Fruit fly (Drosophila melanogaster) whole organism, embryonic: Measurements from ENCODE around the gene CG6693.

Source experiments
- Antp ChIP-seq: fragments of 200-800 bp; sonication (Bioruptor generic); optimal IDR thresholded peaks from 3 replicates; lab custom pipeline; 2016; ENCODE audit warnings: missing biosample characterization, missing genetic modification characterization
- Blimp-1 ChIP-seq: fragments of 200-800 bp; sonication (Bioruptor generic); optimal IDR thresholded peaks from 3 replicates; lab custom pipeline; 2018; ENCODE audit warnings: missing biosample characterization, missing genetic modification characterization, mild to moderate bottlenecking, moderate library complexity, missing genetic modification reagents
- BtbVII ChIP-seq: fragments of 200-800 bp; sonication (Bioruptor generic); optimal IDR thresholded peaks from 3 replicates; lab custom pipeline; 2017; ENCODE audit warnings: missing biosample characterization, mild to moderate bottlenecking, missing genetic modification characterization
- Bteb2 ChIP-seq: fragments of 200-800 bp; sonication (Bioruptor generic); optimal IDR thresholded peaks from 2 replicates; lab custom pipeline; 2016; ENCODE audit warnings: missing biosample characterization, missing genetic modification characterization
- CG10431 ChIP-seq: fragments of 200-800 bp; sonication (Bioruptor generic); optimal IDR thresholded peaks from 3 replicates; lab custom pipeline; 2018; ENCODE audit warnings: missing biosample characterization, mild to moderate bottlenecking, missing genetic modification characterization
- CG11085 ChIP-seq: fragments of 200-800 bp; sonication (Bioruptor generic); IDR thresholded peaks from 2 replicates; pipeline ENCODE4 v1.3.6; 2022; ENCODE audit warnings: missing biosample characterization, missing genetic modification characterization
- CG11456 ChIP-seq: fragments of 200-800 bp; sonication (Bioruptor generic); IDR thresholded peaks from 3 replicates; pipeline ENCODE4 v1.3.6; 2022; ENCODE audit warnings: missing biosample characterization, missing genetic modification characterization
- CG11504 ChIP-seq: fragments of 200-800 bp; sonication (Bioruptor generic); optimal IDR thresholded peaks from 3 replicates; lab custom pipeline; 2019; ENCODE audit warnings: missing biosample characterization, mild to moderate bottlenecking, missing genetic modification characterization, moderate library complexity
- CG12104 ChIP-seq: fragments of 200-800 bp; sonication (Bioruptor generic); optimal IDR thresholded peaks from 3 replicates; lab custom pipeline; 2016; ENCODE audit warnings: missing biosample characterization, missing genetic modification characterization
- CG16863 ChIP-seq: fragments of 200-800 bp; sonication (Bioruptor generic); optimal IDR thresholded peaks from 3 replicates; lab custom pipeline; 2016; ENCODE audit warnings: missing biosample characterization, missing genetic modification characterization
- CG1832 ChIP-seq: fragments of 200-800 bp; sonication (Bioruptor generic); optimal IDR thresholded peaks from 2 replicates; lab custom pipeline; 2017; ENCODE audit warnings: missing biosample characterization, mild to moderate bottlenecking, missing genetic modification characterization, inconsistent platforms
- CG2678 ChIP-seq: fragments of 200-800 bp; sonication (Bioruptor generic); optimal IDR thresholded peaks from 3 replicates; lab custom pipeline; 2019; ENCODE audit warnings: missing biosample characterization, mild to moderate bottlenecking, missing genetic modification characterization, moderate library complexity
- CG30020 ChIP-seq: fragments of 200-800 bp; optimal IDR thresholded peaks from 2 replicates; lab custom pipeline; 2019; ENCODE audit warnings: missing biosample characterization, mild to moderate bottlenecking, missing genetic modification characterization, moderate library complexity
- CG33213 ChIP-seq: fragments of 200-800 bp; sonication (Bioruptor generic); optimal IDR thresholded peaks from 3 replicates; lab custom pipeline; 2016; ENCODE audit warnings: missing biosample characterization, missing genetic modification characterization
- CG34422 ChIP-seq: fragments of 200-800 bp; sonication (Bioruptor generic); IDR thresholded peaks from 3 replicates; pipeline ENCODE4 v1.3.6; 2022; ENCODE audit warnings: missing biosample characterization, missing genetic modification characterization
- CG3726 ChIP-seq: fragments of 200-800 bp; sonication (Bioruptor generic); IDR thresholded peaks from 3 replicates; pipeline ENCODE4, ENCODE4 v1.3.6; 2022; ENCODE audit warnings: missing biosample characterization, missing genetic modification characterization
- CG5245 ChIP-seq: fragments of 200-800 bp; sonication (Bioruptor generic); optimal IDR thresholded peaks from 3 replicates; lab custom pipeline; 2016; ENCODE audit warnings: missing biosample characterization, missing genetic modification characterization
- CG7271 ChIP-seq: fragments of 200-800 bp; sonication (Bioruptor generic); optimal IDR thresholded peaks from 2 replicates; lab custom pipeline; 2018; ENCODE audit warnings: missing biosample characterization, mild to moderate bottlenecking, missing genetic modification characterization, moderate library complexity
- CG7372 ChIP-seq: fragments of 200-800 bp; sonication (Bioruptor generic); IDR thresholded peaks from 2 replicates; pipeline ENCODE4 v1.3.6; 2022; ENCODE audit warnings: missing biosample characterization, missing genetic modification characterization
- CG7786 ChIP-seq: fragments of 200-800 bp; sonication (Bioruptor generic); optimal IDR thresholded peaks from 2 replicates; lab custom pipeline; 2016; ENCODE audit warnings: missing biosample characterization, missing genetic modification characterization
- CG7987 ChIP-seq: fragments of 200-800 bp; sonication (Bioruptor generic); optimal IDR thresholded peaks from 2 replicates; lab custom pipeline; 2018; ENCODE audit warnings: missing biosample characterization, mild to moderate bottlenecking, missing genetic modification characterization, moderate library complexity
- CG8089 ChIP-seq: fragments of 200-800 bp; sonication (Bioruptor generic); optimal IDR thresholded peaks from 3 replicates; lab custom pipeline; 2016; ENCODE audit warnings: missing biosample characterization, missing genetic modification characterization
- CG9797 ChIP-seq: fragments of 200-800 bp; sonication (Bioruptor generic); optimal IDR thresholded peaks from 3 replicates; lab custom pipeline; 2018; ENCODE audit warnings: missing biosample characterization, mild to moderate bottlenecking, missing genetic modification characterization
- CHES-1-like ChIP-seq: fragments of 200-800 bp; sonication (Bioruptor generic); optimal IDR thresholded peaks from 2 replicates; lab custom pipeline; 2016; ENCODE audit warnings: missing biosample characterization, missing genetic modification characterization
- Chrac-16 ChIP-seq: fragments of 200-800 bp; sonication (Bioruptor generic); optimal IDR thresholded peaks from 3 replicates; lab custom pipeline; 2016; ENCODE audit warnings: missing biosample characterization, missing genetic modification characterization
- D ChIP-seq, 2 experiments: fragments of 200-800 bp in 1 of 2; fragments of >200 bp in 1 of 2; sonication (Bioruptor generic) in 1 of 2; optimal IDR thresholded peaks; 2 replicates in 1 of 2; 3 replicates in 1 of 2; lab custom pipeline; 2017; ENCODE audit warnings: mild to moderate bottlenecking in 1 of 2, missing biosample characterization in 1 of 2, missing genetic modification characterization in 1 of 2, missing genetic modification reagents in 1 of 2
- ERR ChIP-seq: fragments of 200-800 bp; sonication (Bioruptor generic); optimal IDR thresholded peaks from 2 replicates; lab custom pipeline; 2016; ENCODE audit warnings: missing biosample characterization, missing genetic modification characterization
- Fer1 ChIP-seq: fragments of 200-800 bp; sonication (Bioruptor generic); optimal IDR thresholded peaks from 2 replicates; lab custom pipeline; 2017; ENCODE audit warnings: missing biosample characterization, mild to moderate bottlenecking, missing genetic modification characterization
- Fer2 ChIP-seq: fragments of 200-800 bp; sonication (Bioruptor generic); optimal IDR thresholded peaks from 2 replicates; lab custom pipeline; 2018; ENCODE audit warnings: missing biosample characterization, mild to moderate bottlenecking, missing genetic modification characterization, moderate library complexity
- Gug ChIP-seq: fragments of 200-800 bp; sonication (Bioruptor generic); IDR thresholded peaks from 4 replicates; pipeline ENCODE4 v1.3.6; 2022; ENCODE audit warnings: missing biosample characterization, missing genetic modification characterization
- Lhr ChIP-seq: fragments of 200-800 bp; sonication (Bioruptor generic); optimal IDR thresholded peaks from 3 replicates; lab custom pipeline; 2017; ENCODE audit warnings: mild to moderate bottlenecking, missing biosample characterization, missing genetic modification reagents, missing genetic modification characterization
- NC2α ChIP-seq: fragments of 200-800 bp; sonication (Bioruptor generic); optimal IDR thresholded peaks from 2 replicates; lab custom pipeline; 2016; ENCODE audit warnings: missing biosample characterization, missing genetic modification characterization
- Nf-YB ChIP-seq: fragments of 200-800 bp; sonication (Bioruptor generic); optimal IDR thresholded peaks from 3 replicates; lab custom pipeline; 2019; ENCODE audit warnings: missing biosample characterization, mild to moderate bottlenecking, missing genetic modification characterization, moderate library complexity
- NfI ChIP-seq: fragments of 200-800 bp; sonication (Bioruptor generic); optimal IDR thresholded peaks from 3 replicates; lab custom pipeline; 2018; ENCODE audit warnings: missing biosample characterization, mild to moderate bottlenecking, missing genetic modification characterization, moderate library complexity
- Oli ChIP-seq: fragments of 200-800 bp; sonication (Bioruptor generic); optimal IDR thresholded peaks from 2 replicates; lab custom pipeline; 2018; ENCODE audit warnings: missing biosample characterization, mild to moderate bottlenecking, missing genetic modification characterization, moderate library complexity
- Rfx ChIP-seq: fragments of 200-800 bp; sonication (Bioruptor generic); IDR thresholded peaks from 2 replicates; pipeline ENCODE4 v1.3.6; 2022; ENCODE audit warnings: missing biosample characterization, missing genetic modification characterization
- Usf ChIP-seq: fragments of 200-800 bp; sonication (Bioruptor generic); optimal IDR thresholded peaks from 2 replicates; lab custom pipeline; 2017; ENCODE audit warnings: missing genotype, missing biosample characterization, missing genetic modification characterization
- abd-A ChIP-seq: fragments of 200-800 bp; sonication (Bioruptor generic); optimal IDR thresholded peaks from 3 replicates; lab custom pipeline; 2019; ENCODE audit warnings: missing biosample characterization, mild to moderate bottlenecking, missing genetic modification characterization, moderate library complexity
- bbx ChIP-seq: fragments of 200-800 bp; sonication (Bioruptor generic); IDR thresholded peaks from 2 replicates; pipeline ENCODE4 v1.3.6; 2022; ENCODE audit warnings: missing biosample characterization, missing genetic modification characterization; ENCODE audit not compliant: partially characterized antibody
- br ChIP-seq: fragments of >200 bp; optimal IDR thresholded peaks from 2 replicates; lab custom pipeline; 2017
- chn ChIP-seq: fragments of 200-800 bp; sonication (Bioruptor generic); optimal IDR thresholded peaks from 2 replicates; lab custom pipeline; 2016; ENCODE audit warnings: missing biosample characterization, missing genetic modification characterization
- fu2 ChIP-seq: fragments of 200-800 bp; sonication (Bioruptor generic); optimal IDR thresholded peaks from 2 replicates; lab custom pipeline; 2016; ENCODE audit warnings: missing biosample characterization, missing genetic modification characterization
- gem ChIP-seq: fragments of 200-800 bp; sonication (Bioruptor generic); optimal IDR thresholded peaks from 2 replicates; lab custom pipeline; 2019; ENCODE audit warnings: missing biosample characterization, mild to moderate bottlenecking, missing genetic modification characterization, moderate library complexity
- hkb ChIP-seq, 2 experiments: fragments of 200-800 bp in 1 of 2; fragments of >200 bp in 1 of 2; sonication (Bioruptor generic) in 1 of 2; IDR thresholded peaks in 1 of 2; optimal IDR thresholded peaks in 1 of 2; 2 replicates each; pipeline versions ENCODE4 v1.3.6 to Lab custom; 2017 to 2022; ENCODE audit warnings: missing biosample characterization in 1 of 2, missing genetic modification characterization in 1 of 2
- mirr ChIP-seq: fragments of 200-800 bp; sonication (Bioruptor generic); optimal IDR thresholded peaks from 3 replicates; lab custom pipeline; 2018; ENCODE audit warnings: missing biosample characterization, mild to moderate bottlenecking, missing genetic modification characterization
- peb ChIP-seq: fragments of 200-800 bp; sonication (Bioruptor generic); IDR thresholded peaks from 2 replicates; pipeline ENCODE4 v1.3.6; 2022; ENCODE audit warnings: missing biosample characterization, missing genetic modification characterization
- psq ChIP-seq: fragments of 200-800 bp; sonication (Bioruptor generic); optimal IDR thresholded peaks from 2 replicates; lab custom pipeline; 2017; ENCODE audit warnings: missing biosample characterization, missing genetic modification characterization
- tgo ChIP-seq: fragments of 200-800 bp; sonication (Bioruptor generic); IDR thresholded peaks from 3 replicates; pipeline ENCODE4 v1.3.6; 2022; ENCODE audit warnings: missing biosample characterization, missing genetic modification characterization

CG6693 gene

dm6 chr3R:11211291-11212061 lies 10.0 kb downstream of the CG6693 start (continued):
- TF ChIP-seq CG33213: peak; percentile 64
- peak; percentile 10 for TF ChIP-seq CG9797 (GFP tag; lab: Kevin White, UChicago)
- TF ChIP-seq CG3726: peak; percentile 53; the same call in 1 of the 3 replicates
- peak; percentile 82 for TF ChIP-seq abd-A (tag; lab: Kevin White, UChicago)
- TF ChIP-seq CG11085 (GFP tag; lab: Robert Waterston, UW): peak; percentile 64
- peak; percentile 45; the same call in 1 of the 2 replicates for TF ChIP-seq peb (GFP tag; lab: Robert Waterston, UW)
- TF ChIP-seq CG12104 (GFP tag; lab: Kevin White, UChicago): no peak
- 0 out of 2 replicates have a peak, but pooled peaks have one; percentile 31 for TF ChIP-seq bbx (GFP tag; lab: Robert Waterston, UW)
- peak; percentile 25 for TF ChIP-seq BtbVII (GFP tag; lab: Kevin White, UChicago)
- peak; percentile 55; the same call in 1 of the 2 replicates for TF ChIP-seq CG7372 (GFP tag; lab: Robert Waterston, UW)
- peak; percentile 73 for TF ChIP-seq CG11504 (tag; lab: Kevin White, UChicago)
- no peak for TF ChIP-seq D (optimal IDR thresholded peaks at IDR 0.05; lab: Kevin White, UChicago)
- TF ChIP-seq D (GFP tag; optimal IDR thresholded peaks at IDR 0.05; lab: Kevin White, UChicago): peak; percentile 25
- TF ChIP-seq Oli (tag; lab: Kevin White, UChicago): peak; percentile 58
- peak; percentile 57 for TF ChIP-seq chn (GFP tag; lab: Kevin White, UChicago)
- peak; percentile 65 for TF ChIP-seq Antp (GFP tag; lab: Kevin White, UChicago)
- TF ChIP-seq CG8089 (GFP tag; lab: Kevin White, UChicago): peak; percentile 19
- TF ChIP-seq CHES-1-like (GFP tag; lab: Kevin White, UChicago): peak; percentile 56
- TF ChIP-seq mirr (GFP tag; lab: Kevin White, UChicago): peak; percentile 68
- TF ChIP-seq CG11456 (GFP tag; lab: Robert Waterston, UW): peak; percentile 86
- TF ChIP-seq Usf (GFP tag; lab: Kevin White, UChicago): peak; percentile 20
- peak; percentile 70 for TF ChIP-seq CG7786
- TF ChIP-seq br (lab: Kevin White, UChicago): no peak
- no peak for TF ChIP-seq Lhr
- TF ChIP-seq CG5245 (GFP tag; lab: Kevin White, UChicago): peak; percentile 45
- peak; percentile 80 for TF ChIP-seq gem (tag; lab: Kevin White, UChicago)
- peak; percentile 37 for TF ChIP-seq NC2α (GFP tag; lab: Kevin White, UChicago)
- peak; percentile 76 for TF ChIP-seq CG2678 (tag; lab: Kevin White, UChicago)
- peak; percentile 62 for TF ChIP-seq Fer2
- peak; percentile 10 for TF ChIP-seq CG30020 (tag; lab: Kevin White, UChicago)
- TF ChIP-seq CG1832 (GFP tag; lab: Kevin White, UChicago): peak; percentile 43
- TF ChIP-seq Rfx (GFP tag; lab: Robert Waterston, UW): peak; percentile 91
- TF ChIP-seq Chrac-16 (GFP tag; lab: Kevin White, UChicago): peak; percentile 77
- TF ChIP-seq NfI: peak; percentile 73
- TF ChIP-seq Fer1 (GFP tag; lab: Kevin White, UChicago): peak; percentile 63
- TF ChIP-seq CG7271: no peak
- no peak for TF ChIP-seq hkb (optimal IDR thresholded peaks at IDR 0.05; lab: Kevin White, UChicago)
- TF ChIP-seq hkb (GFP tag; IDR thresholded peaks at IDR 0.05; lab: Robert Waterston, UW): peak; percentile 73
- peak; percentile 67 for TF ChIP-seq Bteb2
- TF ChIP-seq fu2 (GFP tag; lab: Kevin White, UChicago): peak; percentile 48
- peak; percentile 35 for TF ChIP-seq CG7987 (GFP tag; lab: Kevin White, UChicago)
- peak; percentile 77 for TF ChIP-seq CG34422 (GFP tag; lab: Robert Waterston, UW)
- peak; percentile 9 for TF ChIP-seq Nf-YB
- peak; percentile 87 for TF ChIP-seq Gug (GFP tag; lab: Robert Waterston, UW)
- TF ChIP-seq CG10431 (GFP tag; lab: Kevin White, UChicago): no peak
- TF ChIP-seq tgo (GFP tag; lab: Robert Waterston, UW): peak; percentile 79
- TF ChIP-seq ERR (GFP tag; lab: Kevin White, UChicago): peak; percentile 30
- peak; percentile 40 for TF ChIP-seq psq
- TF ChIP-seq Blimp-1: peak; percentile 56
- TF ChIP-seq CG16863 (GFP tag; lab: Kevin White, UChicago): peak; percentile 68
